Fruit fly (Drosophila melanogaster): Measurements from ENCODE around the gene Keap1.

Gene Keap1

DNA sequence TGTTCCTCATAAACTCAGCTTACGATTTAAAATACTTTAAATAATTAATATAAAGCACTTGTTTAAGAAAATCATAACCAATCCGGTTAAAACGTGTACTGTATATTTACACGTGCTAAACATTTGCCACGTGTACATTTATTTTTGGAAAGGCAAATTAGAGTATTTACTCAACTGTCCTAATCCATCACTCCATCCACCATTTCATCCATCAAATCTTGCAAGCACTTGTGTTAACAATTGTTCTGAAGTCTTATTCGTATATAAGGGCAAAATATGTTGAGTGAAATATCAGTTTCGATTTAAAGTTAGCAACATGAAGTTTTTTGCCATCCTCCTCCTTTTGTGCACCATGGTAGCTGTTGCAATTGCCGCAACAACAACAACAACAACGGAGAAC, 41.5 kb upstream of the Keap1 start, which contains the start of gene CG42779:
Gene CG42779 (plus strand): TSS at position 301 of the 400 bp plus-strand sequence.
- TF ChIP-seq woc (GFP tag; optimal IDR thresholded peaks at IDR 0.05), result no peak
- TF ChIP-seq jim (GFP tag; optimal IDR thresholded peaks at IDR 0.05), result no peak
- no peak for TF ChIP-seq CrebA (GFP tag; optimal IDR thresholded peaks at IDR 0.05; ENCODE audit: borderline replicate concordance)
- TF ChIP-seq OdsH (GFP tag; optimal IDR thresholded peaks at IDR 0.05), result no peak
- no peak for TF ChIP-seq Hnf4 (GFP tag; optimal IDR thresholded peaks at IDR 0.05)
- TF ChIP-seq Sp1 (GFP tag; optimal IDR thresholded peaks at IDR 0.05), result no peak
- no peak for TF ChIP-seq Vsx2 (GFP tag; optimal IDR thresholded peaks at IDR 0.05; ENCODE audit: partially characterized antibody)
- TF ChIP-seq Jra (GFP tag; optimal IDR thresholded peaks at IDR 0.05), result no peak
- no peak for TF ChIP-seq psq (GFP tag; optimal IDR thresholded peaks at IDR 0.05)
- TF ChIP-seq pan (optimal IDR thresholded peaks at IDR 0.05), result no peak
- TF ChIP-seq Mio (GFP tag; optimal IDR thresholded peaks at IDR 0.05), result no peak

DNA sequence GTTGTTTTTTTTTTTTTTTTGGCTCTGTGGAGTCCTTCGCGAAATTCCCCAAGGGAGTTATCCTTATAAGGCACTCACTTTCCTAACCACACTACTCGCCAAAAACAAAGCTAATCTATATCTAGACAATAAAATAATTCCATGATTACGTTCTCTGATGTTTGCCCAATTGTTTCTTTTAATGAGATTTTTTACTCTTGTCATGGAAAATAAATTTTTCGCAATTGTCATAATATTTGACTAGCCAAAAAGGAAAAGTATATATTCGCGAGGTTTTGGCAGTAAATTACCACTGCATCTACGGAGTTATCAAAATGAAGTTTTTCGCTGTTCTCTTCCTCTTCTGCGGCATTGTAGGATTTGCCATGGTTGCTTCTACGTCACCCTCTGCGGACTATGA, 40.4 kb upstream of the Keap1 start, which contains the start of gene CG34278:
Gene CG34278 (plus strand): TSS at position 301 of the 400 bp plus-strand sequence.
- TF ChIP-seq N (GFP tag; optimal IDR thresholded peaks at IDR 0.05) (no peak), ey (GFP tag; optimal IDR thresholded peaks at IDR 0.05) (no peak), Rel (GFP tag; optimal IDR thresholded peaks at IDR 0.05) (no peak), Rel (tag; optimal IDR thresholded peaks at IDR 0.05) (no peak), GATAd (GFP tag; optimal IDR thresholded peaks at IDR 0.05) (no peak), Hr78 (GFP tag; optimal IDR thresholded peaks at IDR 0.05) (no peak), usp (GFP tag; optimal IDR thresholded peaks at IDR 0.05) (no peak), psq (GFP tag; optimal IDR thresholded peaks at IDR 0.05) (no peak), foxo (GFP tag; optimal IDR thresholded peaks at IDR 0.05) (no peak), Jra (GFP tag; optimal IDR thresholded peaks at IDR 0.05) (no peak), h (GFP tag; optimal IDR thresholded peaks at IDR 0.05) (no peak), Vsx2 (GFP tag; optimal IDR thresholded peaks at IDR 0.05; ENCODE audit: partially characterized antibody) (no peak), br (GFP tag; optimal IDR thresholded peaks at IDR 0.05) (no peak), Dfd (GFP tag; optimal IDR thresholded peaks at IDR 0.05) (no peak), CG9705 (GFP tag; optimal IDR thresholded peaks at IDR 0.05) (no peak), OdsH (GFP tag; optimal IDR thresholded peaks at IDR 0.05) (no peak), CrebA (GFP tag; optimal IDR thresholded peaks at IDR 0.05; ENCODE audit: borderline replicate concordance) (no peak)

dm6 chr3R:17118917-17119378, 39.2 kb upstream of the Keap1 start:
- TF ChIP-seq N (GFP tag; optimal IDR thresholded peaks at IDR 0.05) (no peak), tai (GFP tag; optimal IDR thresholded peaks at IDR 0.05) (no peak), dsf (GFP tag; optimal IDR thresholded peaks at IDR 0.05; ENCODE audit: borderline replicate concordance) (no peak), Mio (GFP tag; optimal IDR thresholded peaks at IDR 0.05) (no peak), CG9705 (GFP tag; optimal IDR thresholded peaks at IDR 0.05) (no peak), usp (GFP tag; optimal IDR thresholded peaks at IDR 0.05) (no peak), Myc (optimal IDR thresholded peaks at IDR 0.05) (no peak), br (GFP tag; optimal IDR thresholded peaks at IDR 0.05) (peak; percentile 12), GATAd (GFP tag; optimal IDR thresholded peaks at IDR 0.05) (no peak), rgr (GFP tag; optimal IDR thresholded peaks at IDR 0.05) (no peak), psq (GFP tag; optimal IDR thresholded peaks at IDR 0.05) (no peak), foxo (GFP tag; optimal IDR thresholded peaks at IDR 0.05) (peak in 1 of 2 experiments; percentile 32), jim (GFP tag; optimal IDR thresholded peaks at IDR 0.05) (no peak), sage (GFP tag; optimal IDR thresholded peaks at IDR 0.05) (peak; percentile 73), Hnf4 (GFP tag; optimal IDR thresholded peaks at IDR 0.05) (no peak), CG32264 (GFP tag; optimal IDR thresholded peaks at IDR 0.05) (peak; percentile 15), brk (GFP tag; optimal IDR thresholded peaks at IDR 0.05) (peak; percentile 38), lola (GFP tag; optimal IDR thresholded peaks at IDR 0.05) (peak; percentile 45), Hr78 (GFP tag; optimal IDR thresholded peaks at IDR 0.05) (no peak), Hr83 (GFP tag; optimal IDR thresholded peaks at IDR 0.05; ENCODE audit: poor library complexity, severe bottlenecking) (peak; percentile 45), sv (GFP tag; optimal IDR thresholded peaks at IDR 0.05) (no peak), dl (GFP tag; optimal IDR thresholded peaks at IDR 0.05; ENCODE audit: insufficient read depth in 1 of 2, partially characterized antibody in 2 of 2) (peak; percentile 29 to 60), Sp1 (GFP tag; optimal IDR thresholded peaks at IDR 0.05) (peak; percentile 39), Dfd (GFP tag; optimal IDR thresholded peaks at IDR 0.05) (no peak), Jra (GFP tag; optimal IDR thresholded peaks at IDR 0.05) (no peak), Abd-B (GFP tag; optimal IDR thresholded peaks at IDR 0.05) (no peak), OdsH (GFP tag; optimal IDR thresholded peaks at IDR 0.05) (no peak), dmrt93B (GFP tag; optimal IDR thresholded peaks at IDR 0.05) (no peak), woc (GFP tag; optimal IDR thresholded peaks at IDR 0.05) (no peak), h (GFP tag; optimal IDR thresholded peaks at IDR 0.05) (no peak), Vsx2 (GFP tag; optimal IDR thresholded peaks at IDR 0.05; ENCODE audit: partially characterized antibody) (no peak), ey (GFP tag; optimal IDR thresholded peaks at IDR 0.05) (no peak), Dif (GFP tag; optimal IDR thresholded peaks at IDR 0.05; ENCODE audit: partially characterized antibody) (peak; percentile 59), HLH106 (tag; optimal IDR thresholded peaks at IDR 0.05) (no peak), pan (optimal IDR thresholded peaks at IDR 0.05) (no peak), CrebA (GFP tag; optimal IDR thresholded peaks at IDR 0.05; ENCODE audit: borderline replicate concordance) (peak; percentile 74), fru (GFP tag; optimal IDR thresholded peaks at IDR 0.05) (no peak), Rel (GFP tag; optimal IDR thresholded peaks at IDR 0.05) (no peak), Rel (tag; optimal IDR thresholded peaks at IDR 0.05) (peak; percentile 22)
